Fruit fly (Drosophila melanogaster) whole organism, embryonic: ENCODE measurements around the gene mthl8.
A peak's percentile ranks its signal among the peaks of the same experiment; 100 is the strongest.

Experiments
- Atf6 ChIP-seq: fragments of 200-800 bp; sonication (Bioruptor generic); IDR thresholded peaks from 2 replicates; pipeline ENCODE4 v1.3.6; 2022; ENCODE audit warnings: missing biosample characterization, missing genetic modification characterization
- CG11093 ChIP-seq: fragments of 200-800 bp; sonication (Bioruptor generic); IDR thresholded peaks from 3 replicates; pipeline ENCODE4 v1.3.6; 2022; ENCODE audit warnings: missing biosample characterization, missing genetic modification characterization
- CG13894 ChIP-seq: fragments of 200-800 bp; sonication (Bioruptor generic); optimal IDR thresholded peaks from 3 replicates; lab custom pipeline; 2018; ENCODE audit warnings: missing biosample characterization, mild to moderate bottlenecking, missing genetic modification characterization, moderate library complexity
- CG15601 ChIP-seq: fragments of 200-800 bp; sonication (Bioruptor generic); optimal IDR thresholded peaks from 3 replicates; lab custom pipeline; 2019; ENCODE audit warnings: missing biosample characterization, mild to moderate bottlenecking, missing genetic modification characterization, moderate library complexity
- CG4328 ChIP-seq: fragments of 200-800 bp; sonication (Bioruptor generic); optimal IDR thresholded peaks from 3 replicates; lab custom pipeline; 2017; ENCODE audit warnings: missing biosample characterization, missing genetic modification reagents, missing genetic modification characterization
- Camta ChIP-seq: fragments of 200-800 bp; sonication (Bioruptor generic); optimal IDR thresholded peaks from 2 replicates; lab custom pipeline; 2016; ENCODE audit warnings: missing biosample characterization, missing genetic modification characterization
- Dll ChIP-seq: fragments of 200-800 bp; sonication (Bioruptor generic); IDR thresholded peaks from 4 replicates; pipeline ENCODE4 v1.3.6; 2022; ENCODE audit warnings: missing biosample characterization, missing genetic modification characterization; ENCODE audit not compliant: partially characterized antibody
- Max ChIP-seq: fragments of 200-800 bp; sonication (Bioruptor generic); optimal IDR thresholded peaks from 2 replicates; lab custom pipeline; 2016; ENCODE audit warnings: missing biosample characterization, mild to moderate bottlenecking, missing genetic modification characterization
- Myb ChIP-seq: fragments of 200-800 bp; sonication (Bioruptor generic); optimal IDR thresholded peaks from 2 replicates; lab custom pipeline; 2016; ENCODE audit warnings: missing biosample characterization, missing genetic modification characterization
- bsh ChIP-seq, 2 experiments: fragments of 200-800 bp; sonication (Bioruptor generic); optimal IDR thresholded peaks; 2 replicates each; lab custom pipeline; 2017 to 2018; ENCODE audit warnings: mild to moderate bottlenecking in 2 of 2, missing biosample characterization in 2 of 2, missing genetic modification characterization in 2 of 2, moderate library complexity in 1 of 2
- chif ChIP-seq, 2 experiments: fragments of 200-800 bp; sonication (Bioruptor generic); optimal IDR thresholded peaks; 3 replicates each; lab custom pipeline; 2016; ENCODE audit warnings: missing biosample characterization in 2 of 2, missing genetic modification characterization in 2 of 2
- corto ChIP-seq: fragments of 200-800 bp; sonication (Bioruptor generic); optimal IDR thresholded peaks from 2 replicates; lab custom pipeline; 2016; ENCODE audit warnings: missing biosample characterization, mild to moderate bottlenecking, missing genetic modification characterization, moderate library complexity
- crol ChIP-seq: fragments of 200-800 bp; sonication (Bioruptor generic); IDR thresholded peaks from 2 replicates; pipeline ENCODE4 v1.3.6; 2022; ENCODE audit warnings: missing biosample characterization, missing genetic modification characterization
- hth ChIP-seq: fragments of >200 bp; optimal IDR thresholded peaks from 2 replicates; lab custom pipeline; 2017; ENCODE audit warnings: inconsistent platforms
- lbe ChIP-seq: fragments of 200-800 bp; sonication (Bioruptor generic); optimal IDR thresholded peaks from 2 replicates; lab custom pipeline; 2016; ENCODE audit warnings: missing biosample characterization, mild to moderate bottlenecking, missing genetic modification characterization
- lilli ChIP-seq: fragments of 200-800 bp; sonication (Bioruptor generic); optimal IDR thresholded peaks from 3 replicates; lab custom pipeline; 2016; ENCODE audit warnings: missing biosample characterization, missing genetic modification characterization
- lmd ChIP-seq: fragments of 200-800 bp; sonication (Bioruptor generic); IDR thresholded peaks from 2 replicates; pipeline ENCODE4 v1.3.6; 2022; ENCODE audit warnings: missing biosample characterization, missing genetic modification characterization
- pan ChIP-seq, 4 experiments: fragments of >200 bp in 3 of 4; fragments of 200-800 bp in 1 of 4; sonication (Bioruptor generic) in 1 of 4; optimal IDR thresholded peaks in 3 of 4; IDR thresholded peaks in 1 of 4; 2 replicates each; pipeline versions ENCODE4 v1.3.6 to Lab custom; 2017 to 2022; ENCODE audit warnings: missing biosample characterization in 2 of 4, missing genetic modification characterization in 2 of 4, mixed read lengths in 1 of 4
- pfk ChIP-seq: fragments of 200-800 bp; sonication (Bioruptor generic); optimal IDR thresholded peaks from 2 replicates; lab custom pipeline; 2018; ENCODE audit warnings: missing biosample characterization, mild to moderate bottlenecking, missing genetic modification characterization, moderate library complexity
- salm ChIP-seq: fragments of 200-800 bp; sonication (Bioruptor generic); optimal IDR thresholded peaks from 2 replicates; lab custom pipeline; 2018; ENCODE audit warnings: missing biosample characterization, mild to moderate bottlenecking, missing genetic modification characterization
- sens ChIP-seq: fragments of 200-800 bp; sonication (Bioruptor generic); peaks from one replicate; lab custom pipeline; 2016; ENCODE audit warnings: missing biosample characterization, missing genetic modification characterization
- sim ChIP-seq: fragments of 200-800 bp; sonication (Bioruptor generic); IDR thresholded peaks from 2 replicates; pipeline ENCODE4 v1.3.6; 2022; ENCODE audit warnings: missing biosample characterization, missing genetic modification characterization
- ttk ChIP-seq: fragments of 200-800 bp; sonication (Bioruptor generic); IDR thresholded peaks from 2 replicates; pipeline ENCODE4 v2.1.2; 2022; ENCODE audit warnings: missing biosample characterization, missing genetic modification characterization
- z ChIP-seq: fragments of 200-800 bp; sonication (Bioruptor generic); IDR thresholded peaks from 3 replicates; pipeline ENCODE4 v1.3.6; 2022; ENCODE audit warnings: missing biosample characterization, missing genetic modification characterization

The mthl8 gene

DNA sequence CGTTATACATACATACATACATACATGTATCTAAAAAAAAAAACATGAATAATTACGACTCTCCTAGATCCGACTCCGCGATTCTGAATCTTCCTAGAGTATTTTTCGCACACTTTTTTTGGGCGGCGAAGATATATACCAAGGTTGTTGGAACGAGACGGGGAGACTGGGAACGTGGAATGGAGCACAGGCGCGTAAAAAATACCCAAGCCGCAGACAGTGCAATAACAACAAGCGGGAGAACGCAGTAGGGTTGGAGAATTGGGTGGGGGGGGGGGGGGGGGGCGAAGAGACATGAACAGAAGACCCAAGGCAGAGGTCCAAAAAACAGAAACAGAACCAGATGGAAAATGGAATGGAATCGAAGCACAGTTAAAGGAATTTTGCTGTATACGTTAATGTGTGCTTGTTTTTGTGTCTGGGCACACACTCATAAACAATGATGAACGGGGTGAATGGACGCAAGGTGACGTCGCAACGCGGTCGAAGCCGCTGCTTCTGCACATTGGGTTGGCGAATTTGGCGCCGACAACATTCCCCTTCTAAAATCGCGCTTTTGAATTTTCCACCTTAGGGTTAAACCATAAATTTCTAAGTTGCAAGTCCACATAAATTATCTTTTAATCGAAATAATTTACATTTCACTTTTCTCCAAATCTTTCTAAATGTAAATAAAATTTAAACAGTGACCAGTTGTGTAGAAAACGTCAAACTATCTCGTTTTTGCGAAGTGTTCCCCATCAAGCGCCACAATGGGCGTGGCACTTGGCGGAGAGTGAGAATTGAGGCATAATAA, 51.3 kb downstream of the mthl8 start:
- peak in 1 of 2 experiments; percentile 35 for TF ChIP-seq bsh (GFP tag; optimal IDR thresholded peaks at IDR 0.05; lab: Kevin White, UChicago)
- TF ChIP-seq Dll (GFP tag; lab: Robert Waterston, UW): no peak
- TF ChIP-seq Camta (GFP tag; lab: Kevin White, UChicago): no peak
- TF ChIP-seq pfk: peak; percentile 91
- TF ChIP-seq ttk (GFP tag; lab: Robert Waterston, UW): 0 out of 2 replicates have a peak, but pooled peaks have one; percentile 5
- no peak for TF ChIP-seq salm (tag; lab: Kevin White, UChicago)
- TF ChIP-seq CG11093: no peak
- TF ChIP-seq Max: no peak
- TF ChIP-seq sim (GFP tag; lab: Robert Waterston, UW): 0 out of 2 replicates have a peak, but pooled peaks have one; percentile 36
- TF ChIP-seq crol (GFP tag; lab: Robert Waterston, UW): peak; percentile 73
- TF ChIP-seq CG13894 (tag; lab: Kevin White, UChicago): peak; percentile 30
- TF ChIP-seq pan (optimal IDR thresholded peaks at IDR 0.05; lab: Kevin White, UChicago): no peak
- TF ChIP-seq pan (GFP tag; optimal IDR thresholded peaks at IDR 0.05 in 1 of 2, IDR thresholded peaks at IDR 0.05 in 1 of 2): peak in 1 of 2 experiments; percentile 20
- no peak for TF ChIP-seq CG15601
- peak; percentile 63 for TF ChIP-seq corto (GFP tag; lab: Kevin White, UChicago)
- TF ChIP-seq lbe (GFP tag; lab: Kevin White, UChicago): peak; percentile 73
- peak; percentile 37 for TF ChIP-seq sens (GFP tag; lab: Kevin White, UChicago)
- TF ChIP-seq lilli (GFP tag; lab: Kevin White, UChicago): no peak

DNA sequence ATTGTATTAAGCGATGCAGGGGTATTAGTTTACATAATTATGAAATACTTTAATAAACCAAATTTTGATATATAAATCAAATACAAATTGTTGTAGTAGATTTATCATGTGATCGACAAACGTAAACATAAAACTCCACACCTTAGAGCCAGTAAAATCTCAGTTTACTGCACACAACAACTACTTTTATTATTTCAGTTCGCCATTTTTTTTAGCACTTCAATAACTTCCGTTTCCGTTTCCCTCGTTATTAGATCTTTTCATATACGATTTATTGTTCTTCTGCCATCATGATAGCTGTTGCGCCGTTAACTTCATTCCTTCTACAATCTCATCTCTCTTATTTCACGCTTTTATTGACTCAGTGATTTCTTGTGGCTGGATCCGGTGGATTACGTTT, 53.0 kb downstream of the mthl8 start, which contains the start of gene CG13405:
Gene CG13405, minus strand, starts transcription at position 101 of the 400 bp plus-strand sequence.
- TF ChIP-seq Atf6 (GFP tag; lab: Robert Waterston, UW) (no peak), chif (GFP tag; optimal IDR thresholded peaks at IDR 0.05; lab: Kevin White, UChicago) (no peak), CG4328 (no peak), z (no peak), hth (lab: Kevin White, UChicago) (no peak), lmd (GFP tag; lab: Robert Waterston, UW) (no peak), Myb (GFP tag; lab: Kevin White, UChicago) (no peak)
